Fruit fly (Drosophila melanogaster): ENCODE measurements around the gene fkh.

Gene fkh

DNA sequence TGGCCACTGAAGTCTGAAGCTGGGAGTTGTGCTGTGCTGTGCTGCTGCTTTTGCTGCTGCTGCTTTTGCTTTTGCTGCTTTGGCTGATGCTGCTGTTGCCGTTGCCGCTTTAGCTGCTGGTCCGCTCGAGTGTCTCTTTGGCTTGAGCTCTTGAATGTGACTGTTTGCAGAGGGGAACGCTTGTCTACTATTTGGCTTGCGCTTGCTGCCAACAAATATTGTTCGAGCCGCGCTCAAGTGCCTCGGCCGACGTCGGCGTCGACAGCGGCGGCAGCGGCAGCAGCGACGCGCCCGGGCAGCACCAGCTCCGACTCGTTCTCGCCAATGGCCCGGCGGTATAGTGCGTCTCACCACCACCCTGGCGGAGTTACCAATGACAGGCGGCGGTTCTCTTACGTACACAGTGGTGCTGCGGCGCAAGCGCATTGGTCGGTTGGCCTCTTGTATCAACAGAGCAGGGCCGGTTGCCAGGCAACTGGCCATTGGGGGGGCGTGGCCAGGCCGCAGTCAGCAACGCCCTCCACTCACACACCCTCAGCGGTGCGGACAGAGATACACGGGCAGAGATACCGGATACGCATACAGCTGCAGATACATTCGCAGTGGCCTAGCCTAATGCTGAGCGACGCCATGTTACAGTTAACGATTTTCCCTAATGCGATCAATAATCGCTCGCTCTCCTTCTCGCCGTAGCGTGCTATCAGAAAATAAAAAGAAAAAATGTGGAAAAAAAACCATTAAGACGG lies at the start of gene fkh:
TSS of gene fkh (minus strand) at position 189 of the 746 bp plus-strand sequence.
- TF ChIP-seq tai (GFP tag; optimal IDR thresholded peaks at IDR 0.05), result peak; percentile 98
- TF ChIP-seq ey (GFP tag; optimal IDR thresholded peaks at IDR 0.05), result peak; percentile 90
- peak; percentile 86 to 97 for TF ChIP-seq foxo (GFP tag; optimal IDR thresholded peaks at IDR 0.05)
- peak; percentile 95 for TF ChIP-seq dsf (GFP tag; optimal IDR thresholded peaks at IDR 0.05; ENCODE audit: borderline replicate concordance)
- TF ChIP-seq CG9705 (GFP tag; optimal IDR thresholded peaks at IDR 0.05), result peak; percentile 88
- TF ChIP-seq usp (GFP tag; optimal IDR thresholded peaks at IDR 0.05), result no peak
- peak; percentile 66 for TF ChIP-seq Dif (GFP tag; optimal IDR thresholded peaks at IDR 0.05; ENCODE audit: partially characterized antibody)
- TF ChIP-seq Sp1 (GFP tag; optimal IDR thresholded peaks at IDR 0.05), result peak; percentile 83
- TF ChIP-seq OdsH (GFP tag; optimal IDR thresholded peaks at IDR 0.05), result peak; percentile 98
- peak; percentile 87 for TF ChIP-seq Mio (GFP tag; optimal IDR thresholded peaks at IDR 0.05)
- peak; percentile 83 for TF ChIP-seq Rel (GFP tag; optimal IDR thresholded peaks at IDR 0.05)
- TF ChIP-seq Rel (tag; optimal IDR thresholded peaks at IDR 0.05), result peak; percentile 49
- TF ChIP-seq br (GFP tag; optimal IDR thresholded peaks at IDR 0.05), result peak; percentile 98
- TF ChIP-seq brk (GFP tag; optimal IDR thresholded peaks at IDR 0.05), result peak; percentile 97
- peak; percentile 36 for TF ChIP-seq CrebA (GFP tag; optimal IDR thresholded peaks at IDR 0.05; ENCODE audit: borderline replicate concordance)
- TF ChIP-seq Dfd (GFP tag; optimal IDR thresholded peaks at IDR 0.05), result no peak
- TF ChIP-seq woc (GFP tag; optimal IDR thresholded peaks at IDR 0.05), result peak; percentile 54
- TF ChIP-seq GATAd (GFP tag; optimal IDR thresholded peaks at IDR 0.05), result peak; percentile 94
- peak; percentile 91 for TF ChIP-seq dmrt93B (GFP tag; optimal IDR thresholded peaks at IDR 0.05)
- TF ChIP-seq Hr78 (GFP tag; optimal IDR thresholded peaks at IDR 0.05), result no peak
- peak; percentile 71 for TF ChIP-seq Vsx2 (GFP tag; optimal IDR thresholded peaks at IDR 0.05; ENCODE audit: partially characterized antibody)
- peak; percentile 99 for TF ChIP-seq rgr (GFP tag; optimal IDR thresholded peaks at IDR 0.05)
- TF ChIP-seq sv (GFP tag; optimal IDR thresholded peaks at IDR 0.05), result peak; percentile 56
- peak; percentile 92 for TF ChIP-seq psq (GFP tag; optimal IDR thresholded peaks at IDR 0.05)
- no peak for TF ChIP-seq Myc (optimal IDR thresholded peaks at IDR 0.05)
- TF ChIP-seq sage (GFP tag; optimal IDR thresholded peaks at IDR 0.05), result peak; percentile 55
- TF ChIP-seq h (GFP tag; optimal IDR thresholded peaks at IDR 0.05), result peak; percentile 98
- TF ChIP-seq lola (GFP tag; optimal IDR thresholded peaks at IDR 0.05), result no peak
- peak; percentile 95 for TF ChIP-seq fru (GFP tag; optimal IDR thresholded peaks at IDR 0.05)
- TF ChIP-seq Jra (GFP tag; optimal IDR thresholded peaks at IDR 0.05), result peak; percentile 99
- no peak for TF ChIP-seq Abd-B (GFP tag; optimal IDR thresholded peaks at IDR 0.05)
- TF ChIP-seq pan (optimal IDR thresholded peaks at IDR 0.05), result no peak
- peak; percentile 99 for TF ChIP-seq Hnf4 (GFP tag; optimal IDR thresholded peaks at IDR 0.05)
- peak; percentile 97 for TF ChIP-seq jim (GFP tag; optimal IDR thresholded peaks at IDR 0.05)
- TF ChIP-seq dl (GFP tag; optimal IDR thresholded peaks at IDR 0.05; ENCODE audit: insufficient read depth in 1 of 2, partially characterized antibody in 2 of 2), result peak in 1 of 2 experiments; percentile 53
- TF ChIP-seq N (GFP tag; optimal IDR thresholded peaks at IDR 0.05), result no peak
- peak; percentile 100 for TF ChIP-seq Hr83 (GFP tag; optimal IDR thresholded peaks at IDR 0.05; ENCODE audit: poor library complexity, severe bottlenecking)
- TF ChIP-seq CG32264 (GFP tag; optimal IDR thresholded peaks at IDR 0.05), result peak; percentile 97
- TF ChIP-seq HLH106 (tag; optimal IDR thresholded peaks at IDR 0.05), result peak; percentile 67

dm6 chr3R:28634261-28634980 lies 49.4 kb upstream of the fkh start:
- peak; percentile 95 for TF ChIP-seq psq (GFP tag; optimal IDR thresholded peaks at IDR 0.05)
- no peak for TF ChIP-seq Sp1 (GFP tag; optimal IDR thresholded peaks at IDR 0.05)
- peak; percentile 84 for TF ChIP-seq fru (GFP tag; optimal IDR thresholded peaks at IDR 0.05)
